Fruit fly (Drosophila melanogaster) whole organism, embryonic: ENCODE measurements around the gene shf.

Source experiments
- Aef1 ChIP-seq: fragments of 200-800 bp; sonication (Bioruptor generic); IDR thresholded peaks from 3 replicates; pipeline ENCODE4 v1.3.6; 2022; ENCODE audit warnings: missing biosample characterization, missing genetic modification characterization
- Asciz ChIP-seq: fragments of 200-800 bp; sonication (Bioruptor generic); optimal IDR thresholded peaks from 2 replicates; lab custom pipeline; 2017; ENCODE audit warnings: missing biosample characterization, mild to moderate bottlenecking, missing genetic modification characterization, missing genetic modification reagents
- Bteb2 ChIP-seq: fragments of 200-800 bp; sonication (Bioruptor generic); optimal IDR thresholded peaks from 2 replicates; lab custom pipeline; 2016; ENCODE audit warnings: missing biosample characterization, missing genetic modification characterization
- CG10565 ChIP-seq: fragments of 200-800 bp; sonication (Bioruptor generic); optimal IDR thresholded peaks from 3 replicates; lab custom pipeline; 2016; ENCODE audit warnings: missing biosample characterization, mild to moderate bottlenecking, missing genetic modification characterization
- CG10979 ChIP-seq: fragments of 200-800 bp; sonication (Bioruptor generic); optimal IDR thresholded peaks from 2 replicates; lab custom pipeline; 2018; ENCODE audit warnings: missing biosample characterization, mild to moderate bottlenecking, missing genetic modification characterization, moderate library complexity
- CG11247 ChIP-seq: fragments of 200-800 bp; sonication (Bioruptor generic); IDR thresholded peaks from 2 replicates; pipeline ENCODE4 v1.3.6; 2022; ENCODE audit warnings: missing biosample characterization, missing genetic modification characterization
- CG11723 ChIP-seq: fragments of 200-800 bp; sonication (Bioruptor generic); optimal IDR thresholded peaks from 2 replicates; lab custom pipeline; 2017; ENCODE audit warnings: missing biosample characterization, mild to moderate bottlenecking, missing genetic modification characterization
- CG13424 ChIP-seq: fragments of 200-800 bp; sonication (Bioruptor generic); optimal IDR thresholded peaks from 2 replicates; lab custom pipeline; 2019; ENCODE audit warnings: missing biosample characterization, mild to moderate bottlenecking, missing genetic modification characterization, moderate library complexity
- CG1529 ChIP-seq: fragments of 200-800 bp; sonication (Bioruptor generic); optimal IDR thresholded peaks from 3 replicates; lab custom pipeline; 2018; ENCODE audit warnings: missing biosample characterization, missing genetic modification characterization
- CG1603 ChIP-seq: fragments of 200-800 bp; sonication (Bioruptor generic); optimal IDR thresholded peaks from 2 replicates; lab custom pipeline; 2019; ENCODE audit warnings: missing biosample characterization, mild to moderate bottlenecking, missing genetic modification characterization, moderate library complexity
- CG16813 ChIP-seq: fragments of 200-800 bp; sonication (Bioruptor generic); IDR thresholded peaks from 3 replicates; pipeline ENCODE4 v1.3.6; 2022; ENCODE audit warnings: missing biosample characterization, missing genetic modification characterization; ENCODE audit not compliant: partially characterized antibody
- CG2116 ChIP-seq: fragments of 200-800 bp; sonication (Bioruptor generic); optimal IDR thresholded peaks from 3 replicates; lab custom pipeline; 2018; ENCODE audit warnings: missing biosample characterization, mild to moderate bottlenecking, missing genetic modification characterization
- CG34224 ChIP-seq: fragments of 200-800 bp; sonication (Bioruptor generic); IDR thresholded peaks from 3 replicates; pipeline ENCODE4 v1.3.6; 2022; ENCODE audit warnings: missing biosample characterization, missing genetic modification characterization; ENCODE audit not compliant: partially characterized antibody
- CG4328 ChIP-seq: fragments of 200-800 bp; sonication (Bioruptor generic); optimal IDR thresholded peaks from 3 replicates; lab custom pipeline; 2017; ENCODE audit warnings: missing biosample characterization, missing genetic modification reagents, missing genetic modification characterization
- CG6254 ChIP-seq: fragments of 200-800 bp; sonication (Bioruptor generic); optimal IDR thresholded peaks from 3 replicates; lab custom pipeline; 2017; ENCODE audit warnings: mild to moderate bottlenecking, missing biosample characterization, missing genetic modification reagents, missing genetic modification characterization
- CG7963 ChIP-seq: fragments of 200-800 bp; sonication (Bioruptor generic); IDR thresholded peaks from 3 replicates; pipeline ENCODE4 v1.3.6; 2022; ENCODE audit warnings: missing biosample characterization, missing genetic modification characterization; ENCODE audit not compliant: partially characterized antibody
- CG8290 ChIP-seq, 3 experiments: fragments of 200-800 bp; sonication (Bioruptor generic); optimal IDR thresholded peaks; 2 replicates each; lab custom pipeline; 2016 to 2019; ENCODE audit warnings: missing biosample characterization in 3 of 3, missing genetic modification characterization in 3 of 3, mild to moderate bottlenecking in 2 of 3, moderate library complexity in 1 of 3
- CG9215 ChIP-seq: fragments of 200-800 bp; sonication (Bioruptor generic); IDR thresholded peaks from 2 replicates; pipeline ENCODE4 v1.3.6; 2022; ENCODE audit warnings: missing biosample characterization, missing genetic modification characterization
- Camta ChIP-seq: fragments of 200-800 bp; sonication (Bioruptor generic); optimal IDR thresholded peaks from 2 replicates; lab custom pipeline; 2016; ENCODE audit warnings: missing biosample characterization, missing genetic modification characterization
- Dek ChIP-seq: fragments of 200-800 bp; sonication (Bioruptor generic); optimal IDR thresholded peaks from 3 replicates; lab custom pipeline; 2019; ENCODE audit warnings: missing biosample characterization, mild to moderate bottlenecking, missing genetic modification characterization, moderate library complexity
- Dll ChIP-seq: fragments of 200-800 bp; sonication (Bioruptor generic); IDR thresholded peaks from 4 replicates; pipeline ENCODE4 v1.3.6; 2022; ENCODE audit warnings: missing biosample characterization, missing genetic modification characterization; ENCODE audit not compliant: partially characterized antibody
- Ets65A ChIP-seq: fragments of 200-800 bp; sonication (Bioruptor generic); peaks from one replicate; lab custom pipeline; 2016; ENCODE audit warnings: missing biosample characterization, missing genetic modification characterization
- HLH54F ChIP-seq: fragments of 200-800 bp; sonication (Bioruptor generic); optimal IDR thresholded peaks from 3 replicates; lab custom pipeline; 2016; ENCODE audit warnings: missing biosample characterization, missing genetic modification characterization
- Hmx ChIP-seq: fragments of 200-800 bp; sonication (Bioruptor generic); optimal IDR thresholded peaks from 2 replicates; lab custom pipeline; 2016; ENCODE audit warnings: missing biosample characterization, missing genetic modification characterization
- Neu2 ChIP-seq: fragments of 200-800 bp; sonication (Bioruptor generic); optimal IDR thresholded peaks from 3 replicates; lab custom pipeline; 2016; ENCODE audit warnings: missing biosample characterization, missing genetic modification characterization, borderline replicate concordance
- Stat92E ChIP-seq, 3 experiments: fragments of >200 bp in 2 of 3; fragments of 200-800 bp in 1 of 3; sonication (Bioruptor generic) in 1 of 3; optimal IDR thresholded peaks; 2 replicates each; lab custom pipeline; 2017 to 2019; ENCODE audit warnings: missing biosample characterization in 3 of 3, missing genetic modification characterization in 3 of 3, mild to moderate bottlenecking in 1 of 3, moderate library complexity in 1 of 3
- bab2 ChIP-seq: fragments of 200-800 bp; sonication (Bioruptor generic); optimal IDR thresholded peaks from 2 replicates; lab custom pipeline; 2016; ENCODE audit warnings: missing biosample characterization, missing genetic modification characterization
- cas ChIP-seq: fragments of 200-800 bp; sonication (Bioruptor generic); IDR thresholded peaks from 2 replicates; pipeline ENCODE4 v1.3.6; 2022; ENCODE audit warnings: missing biosample characterization, missing genetic modification characterization
- chinmo ChIP-seq: fragments of 200-800 bp; sonication (Bioruptor generic); IDR thresholded peaks from 4 replicates; pipeline ENCODE4 v1.3.6; 2022; ENCODE audit warnings: missing biosample characterization, missing genetic modification characterization; ENCODE audit not compliant: partially characterized antibody
- crol ChIP-seq: fragments of 200-800 bp; sonication (Bioruptor generic); IDR thresholded peaks from 2 replicates; pipeline ENCODE4 v1.3.6; 2022; ENCODE audit warnings: missing biosample characterization, missing genetic modification characterization
- crp ChIP-seq, 2 experiments: fragments of 200-800 bp; sonication (Bioruptor generic); optimal IDR thresholded peaks; 2 replicates in 1 of 2; 3 replicates in 1 of 2; lab custom pipeline; 2017; ENCODE audit warnings: missing biosample characterization in 2 of 2, missing genetic modification characterization in 2 of 2, mild to moderate bottlenecking in 1 of 2, moderate library complexity in 1 of 2
- dimm ChIP-seq: fragments of 200-800 bp; sonication (Bioruptor generic); IDR thresholded peaks from 2 replicates; pipeline ENCODE4 v1.3.6; 2022; ENCODE audit warnings: missing biosample characterization, missing genetic modification characterization
- dmrt99B ChIP-seq: fragments of 200-800 bp; sonication (Bioruptor generic); optimal IDR thresholded peaks from 2 replicates; lab custom pipeline; 2018; ENCODE audit warnings: missing biosample characterization, mild to moderate bottlenecking, missing genetic modification characterization, moderate library complexity
- dysf ChIP-seq: fragments of 200-800 bp; sonication (Bioruptor generic); IDR thresholded peaks from 3 replicates; pipeline ENCODE4 v1.3.6; 2022; ENCODE audit warnings: missing biosample characterization, missing genetic modification characterization
- gro ChIP-seq: fragments of 200-800 bp; sonication (Bioruptor generic); optimal IDR thresholded peaks from 2 replicates; lab custom pipeline; 2016; ENCODE audit warnings: missing biosample characterization, missing genetic modification characterization
- jing ChIP-seq: fragments of 200-800 bp; sonication (Bioruptor generic); optimal IDR thresholded peaks from 2 replicates; lab custom pipeline; 2018; ENCODE audit warnings: missing biosample characterization, mild to moderate bottlenecking, missing genetic modification characterization
- kah ChIP-seq: fragments of 200-800 bp; sonication (Bioruptor generic); optimal IDR thresholded peaks from 2 replicates; lab custom pipeline; 2018; ENCODE audit warnings: missing biosample characterization, mild to moderate bottlenecking, missing genetic modification characterization
- kay ChIP-seq: fragments of 200-800 bp; sonication (Bioruptor generic); optimal IDR thresholded peaks from 2 replicates; lab custom pipeline; 2016; ENCODE audit warnings: missing biosample characterization, missing genetic modification characterization
- otp ChIP-seq: fragments of 200-800 bp; sonication (Bioruptor generic); IDR thresholded peaks from 3 replicates; pipeline ENCODE4, ENCODE4 v1.3.6; 2022; ENCODE audit warnings: missing biosample characterization, missing genetic modification characterization
- psq ChIP-seq: fragments of 200-800 bp; sonication (Bioruptor generic); optimal IDR thresholded peaks from 2 replicates; lab custom pipeline; 2017; ENCODE audit warnings: missing biosample characterization, missing genetic modification characterization
- pum ChIP-seq: fragments of 200-800 bp; sonication (Bioruptor generic); optimal IDR thresholded peaks from 2 replicates; lab custom pipeline; 2016; ENCODE audit warnings: missing biosample characterization, missing genetic modification characterization
- ro ChIP-seq: fragments of 200-800 bp; sonication (Bioruptor generic); IDR thresholded peaks from 2 replicates; pipeline ENCODE4 v1.3.6; 2022; ENCODE audit warnings: missing biosample characterization, missing genetic modification characterization
- sens-2 ChIP-seq: fragments of 200-800 bp; sonication (Bioruptor generic); IDR thresholded peaks from 2 replicates; pipeline ENCODE4 v1.3.6; 2022; ENCODE audit warnings: missing biosample characterization, missing genetic modification characterization
- seq ChIP-seq: fragments of 200-800 bp; sonication (Bioruptor generic); IDR thresholded peaks from 2 replicates; pipeline ENCODE4 v1.3.6; 2022; ENCODE audit warnings: missing biosample characterization, missing genetic modification characterization
- sna ChIP-seq: fragments of 200-800 bp; sonication (Bioruptor generic); IDR thresholded peaks from 2 replicates; pipeline ENCODE4 v1.3.6; 2022; ENCODE audit warnings: missing biosample characterization, missing genetic modification characterization; ENCODE audit not compliant: partially characterized antibody
- tna ChIP-seq: fragments of 200-800 bp; sonication (Bioruptor generic); IDR thresholded peaks from 2 replicates; pipeline ENCODE4 v1.3.6; 2022; ENCODE audit warnings: missing biosample characterization, missing genetic modification characterization; ENCODE audit not compliant: partially characterized antibody
- trh ChIP-seq: fragments of 200-800 bp; sonication (Bioruptor generic); optimal IDR thresholded peaks from 2 replicates; lab custom pipeline; 2016; ENCODE audit warnings: missing biosample characterization, missing genetic modification characterization
- unpg ChIP-seq: fragments of 200-800 bp; sonication (Bioruptor generic); optimal IDR thresholded peaks from 3 replicates; lab custom pipeline; 2018; ENCODE audit warnings: missing biosample characterization, mild to moderate bottlenecking, missing genetic modification characterization, moderate library complexity
- usp ChIP-seq: fragments of >200 bp; optimal IDR thresholded peaks from 2 replicates; lab custom pipeline; 2017; ENCODE audit warnings: missing biosample characterization, missing genetic modification characterization

Gene shf

dm6 chrX:6794190-6794589 is 14.7 kb upstream of the shf start (continued):
- TF ChIP-seq gro (peak; percentile 78), chinmo (GFP tag; lab: Robert Waterston, UW) (no peak), sens-2 (GFP tag; lab: Robert Waterston, UW) (peak; percentile 75), Bteb2 (GFP tag; lab: Kevin White, UChicago) (peak; percentile 77), CG1529 (GFP tag; lab: Kevin White, UChicago) (peak; percentile 63), Asciz (GFP tag; lab: Kevin White, UChicago) (peak; percentile 73), CG8290 (GFP tag; optimal IDR thresholded peaks at IDR 0.05; lab: Kevin White, UChicago) (peak; percentile 9), CG8290 (tag; optimal IDR thresholded peaks at IDR 0.05; lab: Kevin White, UChicago) (peak in 1 of 2 experiments; percentile 98), jing (GFP tag; lab: Kevin White, UChicago) (peak; percentile 80), CG11723 (GFP tag; lab: Kevin White, UChicago) (peak; percentile 69), CG11247 (GFP tag; lab: Robert Waterston, UW) (peak; percentile 81), sna (GFP tag; lab: Robert Waterston, UW) (no peak), CG6254 (GFP tag; lab: Kevin White, UChicago) (peak; percentile 46), CG10565 (peak; percentile 49), Dek (tag; lab: Kevin White, UChicago) (peak; percentile 73), pum (peak; percentile 56), seq (peak; percentile 86), CG9215 (peak; percentile 65), dmrt99B (peak; percentile 89), trh (peak; percentile 35), Stat92E (GFP tag; optimal IDR thresholded peaks at IDR 0.05; lab: Kevin White, UChicago) (no peak), CG10979 (tag; lab: Kevin White, UChicago) (peak; percentile 68), Camta (peak; percentile 74), crp (GFP tag; optimal IDR thresholded peaks at IDR 0.05; lab: Kevin White, UChicago) (peak in 1 of 2 experiments; percentile 36), otp (GFP tag; lab: Robert Waterston, UW) (peak; percentile 92), Ets65A (GFP tag; lab: Kevin White, UChicago) (peak; percentile 97), kah (peak; percentile 78), bab2 (GFP tag; lab: Kevin White, UChicago) (peak; percentile 82), psq (GFP tag; lab: Kevin White, UChicago) (peak; percentile 53), CG2116 (GFP tag; lab: Kevin White, UChicago) (peak; percentile 27), CG1603 (tag; lab: Kevin White, UChicago) (peak; percentile 93), usp (GFP tag; lab: Kevin White, UChicago) (no peak), dysf (GFP tag; lab: Robert Waterston, UW) (peak; percentile 90), CG13424 (tag; lab: Kevin White, UChicago) (peak; percentile 81), crol (0 out of 2 replicates have a peak, but pooled peaks have one; percentile 32), Hmx (GFP tag; lab: Kevin White, UChicago) (no peak), CG4328 (GFP tag; lab: Kevin White, UChicago) (no peak), unpg (GFP tag; lab: Kevin White, UChicago) (peak; percentile 88), CG16813 (GFP tag; lab: Robert Waterston, UW) (no peak), CG34224 (GFP tag; lab: Robert Waterston, UW) (no peak), tna (GFP tag; lab: Robert Waterston, UW) (no peak), kay (peak; percentile 20), Aef1 (GFP tag; lab: Robert Waterston, UW) (peak; percentile 85), cas (GFP tag; lab: Robert Waterston, UW) (peak; percentile 28; the same call in 1 of the 2 replicates), CG7963 (GFP tag; lab: Robert Waterston, UW) (no peak), Neu2 (GFP tag; lab: Kevin White, UChicago) (peak; percentile 50), Dll (no peak), dimm (GFP tag; lab: Robert Waterston, UW) (peak; percentile 68), HLH54F (GFP tag; lab: Kevin White, UChicago) (peak; percentile 82), ro (peak; percentile 68)
